Worm (Caenorhabditis elegans) whole organism, young adult: ENCODE measurements around the gene rnh-1.2.

Experiments used
- athp-1 ChIP-seq: sonication (generic microtip); optimal IDR thresholded peaks from 2 replicates; lab custom pipeline; 2017; ENCODE audit warnings: mild to moderate bottlenecking, missing genetic modification characterization, missing compliant biosample characterization
- cebp-2 ChIP-seq: fragments of 200-800 bp; sonication (Bioruptor generic); IDR thresholded peaks from 2 replicates; pipeline ENCODE4 v1.3.6; 2022; ENCODE audit warnings: missing genetic modification characterization, missing compliant biosample characterization
- him-1 ChIP-seq: sonication (generic microtip); optimal IDR thresholded peaks from 2 replicates; lab custom pipeline; 2016; ENCODE audit warnings: missing genotype, missing genetic modification reagents, missing genetic modification characterization, missing compliant biosample characterization
- lin-54 ChIP-seq: fragments of 200-800 bp; sonication (Bioruptor generic); optimal IDR thresholded peaks from 2 replicates; lab custom pipeline; 2018; ENCODE audit warnings: mild to moderate bottlenecking, missing genetic modification characterization, missing compliant biosample characterization
- nhr-90 ChIP-seq: sonication (generic microtip); optimal IDR thresholded peaks from 2 replicates; lab custom pipeline; 2016; ENCODE audit warnings: missing genotype, mild to moderate bottlenecking, missing genetic modification characterization, missing compliant biosample characterization
- unc-130 ChIP-seq: sonication (generic microtip); optimal IDR thresholded peaks from 2 replicates; lab custom pipeline; 2016; ENCODE audit warnings: missing genetic modification reagents, missing genetic modification characterization, missing compliant biosample characterization
- unc-62 ChIP-seq: fragments of 150-350 bp; optimal IDR thresholded peaks from 2 replicates; lab custom pipeline; 2014; ENCODE audit warnings: missing biosample characterization, missing genetic modification reagents, missing genetic modification characterization

- TF ChIP-seq lin-54 (GFP tag; lab: Kevin White, UChicago) (no peak), athp-1 (tag; lab: Kevin White, UChicago) (no peak), nhr-90 (tag; lab: Kevin White, UChicago) (no peak), cebp-2 (GFP tag; lab: Robert Waterston, UW) (no peak), unc-130 (GFP tag; lab: Kevin White, UChicago) (peak; percentile 55), him-1 (tag; lab: Kevin White, UChicago) (no peak), unc-62 (GFP tag; lab: Kevin White, UChicago) (no peak)
These were observed 44.4 kb upstream of the rnh-1.2 start, which contains the start of gene algn-8 for ce11 chrII:9886216-9886615.
